Fruit fly (Drosophila melanogaster): ENCODE results near the gene Taf2.

Gene Taf2

DNA sequence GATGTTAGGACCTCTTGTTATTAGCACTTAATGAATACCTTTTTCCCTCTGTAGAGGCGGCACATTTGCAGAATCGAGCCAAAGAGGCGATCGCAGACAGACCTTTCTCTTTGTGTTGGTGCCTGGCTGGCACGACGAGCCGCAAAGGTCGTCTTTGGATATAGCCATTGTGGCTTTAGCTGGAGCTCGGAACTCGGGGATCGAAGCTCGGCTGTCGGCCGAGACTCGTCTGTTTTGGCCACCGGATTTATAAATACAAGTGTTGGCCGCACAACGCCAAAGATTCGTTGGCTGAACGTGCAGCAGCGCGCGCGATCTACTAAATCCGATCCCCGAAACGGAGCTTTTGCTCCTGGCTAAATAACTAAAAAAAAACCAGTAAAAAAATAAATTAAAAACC lies 9.8 kb downstream of the Taf2 start, which contains the start of gene CG34382:
TSS of gene CG34382 (plus strand) at position 301 of the 400 bp plus-strand sequence.
- no peak for TF ChIP-seq CG7368 (GFP tag; optimal IDR thresholded peaks at IDR 0.05)
- no peak for TF ChIP-seq Eip93F (GFP tag; optimal IDR thresholded peaks at IDR 0.05)
- TF ChIP-seq lz (GFP tag; optimal IDR thresholded peaks at IDR 0.05): no peak

dm6 chr3L:9872035-9872434 lies 16.4 kb downstream of the Taf2 start:
- TF ChIP-seq spab (GFP tag; optimal IDR thresholded peaks at IDR 0.05): no peak
- peak; percentile 60 for TF ChIP-seq acj6 (GFP tag; optimal IDR thresholded peaks at IDR 0.05)
- TF ChIP-seq OdsH (GFP tag; optimal IDR thresholded peaks at IDR 0.05): no peak
- TF ChIP-seq dsx (GFP tag; optimal IDR thresholded peaks at IDR 0.05; ENCODE audit: poor library complexity, severe bottlenecking): no peak
- no peak for TF ChIP-seq Gug (GFP tag; IDR thresholded peaks at IDR 0.05)
- no peak for TF ChIP-seq Sox14 (GFP tag; optimal IDR thresholded peaks at IDR 0.05)
- no peak for TF ChIP-seq CG6808 (GFP tag; optimal IDR thresholded peaks at IDR 0.05)
- TF ChIP-seq Eip75B (GFP tag; optimal IDR thresholded peaks at IDR 0.05): no peak
- TF ChIP-seq CG4318 (GFP tag; optimal IDR thresholded peaks at IDR 0.05): no peak
- no peak for TF ChIP-seq lz (GFP tag; optimal IDR thresholded peaks at IDR 0.05)
- no peak for TF ChIP-seq Ets21C (GFP tag; optimal IDR thresholded peaks at IDR 0.05)
- TF ChIP-seq ss (GFP tag; optimal IDR thresholded peaks at IDR 0.05): no peak
- peak; percentile 25 for TF ChIP-seq CG16779 (tag; optimal IDR thresholded peaks at IDR 0.05)
- TF ChIP-seq CG1621 (tag; optimal IDR thresholded peaks at IDR 0.05): no peak
- no peak for TF ChIP-seq Hr39 (GFP tag; optimal IDR thresholded peaks at IDR 0.05)
- peak; percentile 36; the same call in 1 of the 2 replicates for TF ChIP-seq CG11294 (GFP tag; IDR thresholded peaks at IDR 0.05)
- no peak for TF ChIP-seq fkh (GFP tag; optimal IDR thresholded peaks at IDR 0.05)
- no peak for TF ChIP-seq Eip93F (GFP tag; optimal IDR thresholded peaks at IDR 0.05)
- peak; percentile 27 for TF ChIP-seq CG8632 (GFP tag; optimal IDR thresholded peaks at IDR 0.05)
- no peak for TF ChIP-seq Blimp-1 (GFP tag; optimal IDR thresholded peaks at IDR 0.05)
- no peak for TF ChIP-seq pdm3 (GFP tag; optimal IDR thresholded peaks at IDR 0.05)
- peak; percentile 18 for TF ChIP-seq CG3032 (tag; optimal IDR thresholded peaks at IDR 0.05)
- peak; percentile 82 for TF ChIP-seq Eip78C (GFP tag)
- no peak for TF ChIP-seq cyc (GFP tag; optimal IDR thresholded peaks at IDR 0.05)
- TF ChIP-seq CG10631 (GFP tag; optimal IDR thresholded peaks at IDR 0.05): no peak
- peak; percentile 22 for TF ChIP-seq CG11762 (GFP tag; optimal IDR thresholded peaks at IDR 0.05; ENCODE audit: insufficient read depth)
- TF ChIP-seq CG34406 (GFP tag; optimal IDR thresholded peaks at IDR 0.05): peak; percentile 39
- no peak for TF ChIP-seq CG31627 (GFP tag; optimal IDR thresholded peaks at IDR 0.05)
- TF ChIP-seq CG6854 (GFP tag; optimal IDR thresholded peaks at IDR 0.05): no peak
- TF ChIP-seq CG15336 (GFP tag; IDR thresholded peaks at IDR 0.05): peak; percentile 48; the same call in 1 of the 2 replicates
- no peak for TF ChIP-seq CG6792 (GFP tag; optimal IDR thresholded peaks at IDR 0.05)
- TF ChIP-seq Smox (GFP tag; optimal IDR thresholded peaks at IDR 0.05): no peak
- no peak for TF ChIP-seq CG11902 (GFP tag; optimal IDR thresholded peaks at IDR 0.05)
- TF ChIP-seq Met (GFP tag; optimal IDR thresholded peaks at IDR 0.05): no peak
- TF ChIP-seq Hr38 (GFP tag; optimal IDR thresholded peaks at IDR 0.05): no peak
- TF ChIP-seq CG6276 (GFP tag; optimal IDR thresholded peaks at IDR 0.05): peak; percentile 64
- no peak for TF ChIP-seq CG7368 (GFP tag; optimal IDR thresholded peaks at IDR 0.05)
- peak; percentile 43 for TF ChIP-seq Hr4 (GFP tag; optimal IDR thresholded peaks at IDR 0.05)
- TF ChIP-seq fd59A (GFP tag; optimal IDR thresholded peaks at IDR 0.05): no peak
- peak; percentile 74 for TF ChIP-seq CG32006 (GFP tag; optimal IDR thresholded peaks at IDR 0.05)
- no peak for TF ChIP-seq CG8319 (GFP tag; optimal IDR thresholded peaks at IDR 0.05)
- no peak for TF ChIP-seq dac (GFP tag; optimal IDR thresholded peaks at IDR 0.05)
- TF ChIP-seq net (GFP tag; optimal IDR thresholded peaks at IDR 0.05): peak; percentile 51
- peak in 1 of 2 experiments; percentile 33 for TF ChIP-seq salr (GFP tag; optimal IDR thresholded peaks at IDR 0.05)
- no peak for TF ChIP-seq CG10669 (GFP tag; optimal IDR thresholded peaks at IDR 0.05)
- TF ChIP-seq eg (GFP tag; IDR thresholded peaks at IDR 0.05): peak; percentile 44; the same call in 1 of the 3 replicates
- no peak for TF ChIP-seq esn (GFP tag; optimal IDR thresholded peaks at IDR 0.05)
- TF ChIP-seq vri (GFP tag; optimal IDR thresholded peaks at IDR 0.05): no peak
- TF ChIP-seq CG9139 (GFP tag; optimal IDR thresholded peaks at IDR 0.05): no peak
